Fruit fly (Drosophila melanogaster): ENCODE measurements around the gene Stip1.

The Stip1 gene

DNA sequence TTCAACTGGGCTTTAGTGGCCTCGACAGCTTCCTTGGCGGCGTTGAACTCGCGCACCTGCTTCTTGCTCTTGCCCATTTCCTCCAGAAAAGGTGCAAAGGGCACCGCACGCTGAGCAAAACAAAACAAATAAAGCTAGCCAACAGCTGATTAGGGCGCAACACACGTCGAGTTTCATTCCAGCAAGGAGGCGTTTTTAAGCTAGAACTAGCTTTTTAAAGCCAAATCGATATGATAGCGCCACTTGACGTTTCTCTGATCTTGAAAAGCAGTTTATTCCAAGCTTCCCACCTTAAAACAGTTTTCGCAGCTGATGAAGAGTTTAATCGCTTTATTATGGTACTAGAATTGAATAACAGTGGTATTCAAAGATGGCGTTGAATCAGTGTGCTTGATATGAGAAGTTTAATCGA is 11.8 kb upstream of the Stip1 start, which contains the start of gene CG11601 (continued):
- TF ChIP-seq PHDP (tag; optimal IDR thresholded peaks at IDR 0.05) (peak; percentile 47), gem (tag; optimal IDR thresholded peaks at IDR 0.05) (no peak), tna (GFP tag; IDR thresholded peaks at IDR 0.05; ENCODE audit: partially characterized antibody) (no peak), bbx (GFP tag; IDR thresholded peaks at IDR 0.05; ENCODE audit: partially characterized antibody) (peak; percentile 33; the same call in 1 of the 2 replicates), HmgZ (tag; optimal IDR thresholded peaks at IDR 0.05) (peak; percentile 55), CG13424 (tag; optimal IDR thresholded peaks at IDR 0.05) (peak; percentile 58), CG9609 (GFP tag; optimal IDR thresholded peaks at IDR 0.05) (peak; percentile 52), Vsx1 (GFP tag; optimal IDR thresholded peaks at IDR 0.05) (no peak), Abd-B (GFP tag; optimal IDR thresholded peaks at IDR 0.05) (peak; percentile 44), vnd (GFP tag; IDR thresholded peaks at IDR 0.05; ENCODE audit: partially characterized antibody) (0 out of 3 replicates have a peak, but pooled peaks have one; percentile 19), CG7357 (GFP tag; IDR thresholded peaks at IDR 0.05) (peak; percentile 67; the same call in 2 of the 3 replicates), CG2116 (GFP tag; optimal IDR thresholded peaks at IDR 0.05) (peak; percentile 52), dysf (GFP tag; IDR thresholded peaks at IDR 0.05) (peak; percentile 60), CG11695 (GFP tag; IDR thresholded peaks at IDR 0.05) (0 out of 3 replicates have a peak, but pooled peaks have one; percentile 25), CG3065 (GFP tag; optimal IDR thresholded peaks at IDR 0.05) (peak; percentile 13), CG10543 (GFP tag; optimal IDR thresholded peaks at IDR 0.05) (peak; percentile 31), Tbp (GFP tag; optimal IDR thresholded peaks at IDR 0.05) (no peak), en (GFP tag; optimal IDR thresholded peaks at IDR 0.05) (no peak), danr (GFP tag; IDR thresholded peaks at IDR 0.05) (0 out of 2 replicates have a peak, but pooled peaks have one; percentile 11), trem (tag; optimal IDR thresholded peaks at IDR 0.05) (peak; percentile 8)

DNA sequence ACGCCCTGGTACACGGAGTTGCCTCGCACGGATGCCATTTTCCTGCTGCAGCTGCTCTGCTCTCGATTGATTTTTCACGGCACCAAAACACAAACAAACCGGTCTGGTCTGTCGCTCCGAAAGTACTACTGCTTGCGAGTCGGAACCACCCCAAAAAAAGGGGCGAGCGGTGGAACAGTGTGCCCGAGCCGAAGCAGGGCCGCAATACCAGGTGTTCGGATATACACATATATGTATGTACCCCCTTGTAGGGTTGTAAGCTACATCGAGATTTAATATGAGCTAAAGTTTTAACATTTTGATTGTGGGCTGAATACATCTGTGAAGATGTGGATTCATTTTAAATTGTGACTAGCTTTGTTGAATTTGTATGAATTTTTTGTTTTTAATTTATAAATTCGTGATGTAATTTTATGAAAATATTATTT is 9.3 kb upstream of the Stip1 start:
- TF ChIP-seq Oli (tag; optimal IDR thresholded peaks at IDR 0.05) (peak; percentile 52), CG2129 (GFP tag; IDR thresholded peaks at IDR 0.05; ENCODE audit: partially characterized antibody) (no peak), Opbp (GFP tag; IDR thresholded peaks at IDR 0.05; ENCODE audit: partially characterized antibody) (peak; percentile 64; the same call in 2 of the 3 replicates), BtbVII (GFP tag; optimal IDR thresholded peaks at IDR 0.05) (peak; percentile 1), H15 (GFP tag; IDR thresholded peaks at IDR 0.05) (no peak), sens-2 (GFP tag; IDR thresholded peaks at IDR 0.05) (0 out of 2 replicates have a peak, but pooled peaks have one; percentile 33), Atf3 (GFP tag; optimal IDR thresholded peaks at IDR 0.05) (no peak), ewg (GFP tag; optimal IDR thresholded peaks at IDR 0.05) (peak; percentile 19), zen2 (GFP tag; IDR thresholded peaks at IDR 0.05; ENCODE audit: partially characterized antibody) (0 out of 3 replicates have a peak, but pooled peaks have one; percentile 44), cas (GFP tag; IDR thresholded peaks at IDR 0.05) (no peak), ham (GFP tag; IDR thresholded peaks at IDR 0.05) (no peak), CG4404 (GFP tag; IDR thresholded peaks at IDR 0.05) (no peak), ci (GFP tag; IDR thresholded peaks at IDR 0.05) (peak; percentile 84), CG12744 (GFP tag; optimal IDR thresholded peaks at IDR 0.05) (no peak), lab (GFP tag; optimal IDR thresholded peaks at IDR 0.05) (no peak), hth (optimal IDR thresholded peaks at IDR 0.05) (no peak), Dll (GFP tag; IDR thresholded peaks at IDR 0.05; ENCODE audit: partially characterized antibody) (no peak), fu2 (GFP tag; optimal IDR thresholded peaks at IDR 0.05) (peak; percentile 21), CG7271 (tag; optimal IDR thresholded peaks at IDR 0.05) (no peak), CG15011 (GFP tag; optimal IDR thresholded peaks at IDR 0.05) (no peak), CG16815 (GFP tag; optimal IDR thresholded peaks at IDR 0.05) (no peak), Sin3A (optimal IDR thresholded peaks at IDR 0.05) (no peak), Fer1 (GFP tag; optimal IDR thresholded peaks at IDR 0.05) (peak; percentile 69), HLH54F (GFP tag; optimal IDR thresholded peaks at IDR 0.05) (peak; percentile 2), CG6813 (GFP tag; optimal IDR thresholded peaks at IDR 0.05) (peak; percentile 65), sd (tag; optimal IDR thresholded peaks at IDR 0.05) (peak; percentile 25), kay (GFP tag; optimal IDR thresholded peaks at IDR 0.05) (no peak), bigmax (GFP tag; optimal IDR thresholded peaks at IDR 0.05) (no peak), sna (GFP tag; IDR thresholded peaks at IDR 0.05; ENCODE audit: partially characterized antibody) (no peak; the same call in 1 of the 2 replicates), CG1832 (GFP tag; optimal IDR thresholded peaks at IDR 0.05) (no peak)
